Fruit fly (Drosophila melanogaster): ENCODE results near the gene Prp40.

- TF ChIP-seq CG3995 (GFP tag; optimal IDR thresholded peaks at IDR 0.05) (no peak), onecut (GFP tag; IDR thresholded peaks at IDR 0.05) (no peak), CG33557 (GFP tag; optimal IDR thresholded peaks at IDR 0.05) (no peak), kah (GFP tag; optimal IDR thresholded peaks at IDR 0.05) (peak; percentile 79), Mad (GFP tag; optimal IDR thresholded peaks at IDR 0.05) (no peak)
Measured at dm6 chr2L:3000517-3000934, 22.5 kb upstream of the Prp40 start.
